Worm (Caenorhabditis elegans): ENCODE data around the gene C35D10.8.

The C35D10.8 gene

DNA sequence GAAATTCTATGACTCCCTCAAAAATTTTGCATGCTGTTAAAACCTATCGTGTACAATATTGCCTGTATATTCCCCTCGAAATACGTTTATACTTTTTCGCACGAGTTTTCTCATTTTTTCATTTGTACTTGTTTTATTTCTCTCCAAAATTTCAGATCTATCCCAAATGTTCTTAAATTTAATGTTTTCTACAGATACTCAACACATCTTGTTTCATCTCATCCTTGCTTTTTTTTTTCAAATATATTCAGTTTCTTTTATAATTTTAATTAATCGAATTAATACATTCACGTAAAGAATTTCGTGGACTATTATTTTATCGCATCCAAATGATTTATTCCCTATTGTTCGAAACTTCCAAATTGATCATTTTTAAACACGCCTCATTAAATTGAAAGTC lies at the start of gene C35D10.8:
C35D10.8 (plus strand) TSS at position 301 of the 400 bp plus-strand sequence.
- no peak for TF ChIP-seq tab-1 (GFP tag; IDR thresholded peaks at IDR 0.05)
- no peak for TF ChIP-seq flt-1 (GFP tag; IDR thresholded peaks at IDR 0.05)
- TF ChIP-seq cog-1 (tag; optimal IDR thresholded peaks at IDR 0.05), result no peak
- no peak for TF ChIP-seq T22C8.4 (GFP tag; IDR thresholded peaks at IDR 0.05)
- no peak for TF ChIP-seq ztf-29 (GFP tag; IDR thresholded peaks at IDR 0.05)

DNA sequence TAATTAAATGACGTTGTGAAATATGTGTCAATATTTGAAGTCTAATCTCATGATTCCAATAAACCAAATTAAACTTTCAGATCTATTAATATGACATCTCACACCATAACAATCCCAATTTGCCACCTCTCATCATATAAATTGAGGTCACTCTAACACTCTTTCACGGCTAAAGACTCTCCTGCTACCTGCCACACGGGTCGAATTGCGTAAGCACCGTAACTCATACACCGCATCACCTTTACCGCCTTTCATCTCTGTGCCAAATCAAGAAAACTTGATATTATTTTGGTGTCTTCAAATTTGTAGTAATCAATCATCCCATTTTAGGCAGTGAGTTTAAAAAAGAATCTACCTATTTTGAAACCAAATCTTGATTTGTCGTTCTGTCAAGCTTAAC lies 48.7 kb upstream of the C35D10.8 start:
- TF ChIP-seq cog-1 (tag; optimal IDR thresholded peaks at IDR 0.05) (no peak), flt-1 (GFP tag; IDR thresholded peaks at IDR 0.05) (no peak), tab-1 (GFP tag; IDR thresholded peaks at IDR 0.05) (no peak), med-1 (GFP tag; optimal IDR thresholded peaks at IDR 0.05; ENCODE audit: insufficient read depth) (no peak), ztf-23 (GFP tag; IDR thresholded peaks at IDR 0.05) (no peak), ztf-29 (GFP tag; IDR thresholded peaks at IDR 0.05) (no peak), klf-2 (GFP tag; conservative IDR thresholded peaks at IDR 0.05) (no peak), ref-1 (GFP tag; conservative IDR thresholded peaks at IDR 0.05) (no peak)

- no peak for TF ChIP-seq ztf-23 (GFP tag; IDR thresholded peaks at IDR 0.05)
- TF ChIP-seq cog-1 (tag; optimal IDR thresholded peaks at IDR 0.05), result no peak
- TF ChIP-seq tab-1 (GFP tag; IDR thresholded peaks at IDR 0.05), result no peak
- TF ChIP-seq ref-1 (GFP tag; conservative IDR thresholded peaks at IDR 0.05), result no peak
- no peak for TF ChIP-seq flt-1 (GFP tag; IDR thresholded peaks at IDR 0.05)
- TF ChIP-seq klf-2 (GFP tag; conservative IDR thresholded peaks at IDR 0.05), result no peak
- TF ChIP-seq T22C8.4 (GFP tag; IDR thresholded peaks at IDR 0.05), result no peak
- no peak for TF ChIP-seq med-1 (GFP tag; optimal IDR thresholded peaks at IDR 0.05; ENCODE audit: insufficient read depth)
- no peak for TF ChIP-seq ztf-29 (GFP tag; IDR thresholded peaks at IDR 0.05)
These were observed 46.9 kb upstream of the C35D10.8 start for ce11 chrIII:4808089-4808488.

DNA sequence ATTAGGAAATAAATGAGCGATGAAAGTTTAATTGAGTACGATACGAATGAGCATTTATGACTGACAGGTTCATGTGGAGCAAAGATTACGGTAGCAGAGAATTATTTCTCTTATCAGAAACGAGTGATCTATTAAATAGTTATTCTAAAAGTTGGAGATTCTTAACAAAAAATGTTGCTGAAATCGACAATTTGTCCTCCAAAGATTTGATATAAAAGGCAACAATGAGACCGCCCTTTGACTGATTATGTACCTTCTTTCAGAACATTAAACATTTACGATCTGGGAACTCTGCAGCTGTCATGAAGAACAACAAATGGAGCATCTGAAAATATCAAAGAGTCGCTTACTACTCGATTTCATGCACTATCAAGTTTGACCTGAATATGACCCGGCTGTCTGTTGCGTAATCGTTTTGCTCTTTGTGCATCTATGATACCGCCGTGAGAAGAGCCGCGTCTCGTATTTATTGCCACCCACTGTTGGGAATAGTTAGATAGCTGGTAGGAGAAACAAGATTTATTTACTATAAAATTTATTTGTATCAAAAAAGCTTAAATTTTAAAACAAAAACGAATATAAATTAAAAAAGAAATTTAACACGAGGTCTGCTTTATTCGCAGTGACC lies 45.4 kb upstream of the C35D10.8 start, which contains the start of gene pal-1:
pal-1 (minus strand) TSS at position 51 of the 628 bp plus-strand sequence.
- TF ChIP-seq ztf-23 (GFP tag; IDR thresholded peaks at IDR 0.05) (no peak), klf-2 (GFP tag; conservative IDR thresholded peaks at IDR 0.05) (no peak), ref-1 (GFP tag; conservative IDR thresholded peaks at IDR 0.05) (no peak), T22C8.4 (GFP tag; IDR thresholded peaks at IDR 0.05) (no peak), flt-1 (GFP tag; IDR thresholded peaks at IDR 0.05) (no peak), ztf-29 (GFP tag; IDR thresholded peaks at IDR 0.05) (no peak), tab-1 (GFP tag; IDR thresholded peaks at IDR 0.05) (no peak), med-1 (GFP tag; optimal IDR thresholded peaks at IDR 0.05; ENCODE audit: insufficient read depth) (no peak), cog-1 (tag; optimal IDR thresholded peaks at IDR 0.05) (no peak)

- TF ChIP-seq cog-1 (tag; optimal IDR thresholded peaks at IDR 0.05), result no peak
- no peak for TF ChIP-seq ztf-23 (GFP tag; IDR thresholded peaks at IDR 0.05)
- no peak for TF ChIP-seq med-1 (GFP tag; optimal IDR thresholded peaks at IDR 0.05; ENCODE audit: insufficient read depth)
- no peak for TF ChIP-seq ztf-29 (GFP tag; IDR thresholded peaks at IDR 0.05)
- no peak for TF ChIP-seq ref-1 (GFP tag; conservative IDR thresholded peaks at IDR 0.05)
- TF ChIP-seq flt-1 (GFP tag; IDR thresholded peaks at IDR 0.05), result no peak
- TF ChIP-seq klf-2 (GFP tag; conservative IDR thresholded peaks at IDR 0.05), result no peak
- TF ChIP-seq T22C8.4 (GFP tag; IDR thresholded peaks at IDR 0.05), result no peak
- no peak for TF ChIP-seq tab-1 (GFP tag; IDR thresholded peaks at IDR 0.05)
These were observed 43.8 kb upstream of the C35D10.8 start, which contains the start of gene C38D4.7 for ce11 chrIII:4811195-4811594. C38D4.7 (minus strand) TSS chrIII:4811295.

- no peak for TF ChIP-seq med-1 (GFP tag; optimal IDR thresholded peaks at IDR 0.05; ENCODE audit: insufficient read depth)
- no peak for TF ChIP-seq klf-2 (GFP tag; conservative IDR thresholded peaks at IDR 0.05)
- no peak for TF ChIP-seq ref-1 (GFP tag; conservative IDR thresholded peaks at IDR 0.05)
These were observed 40.3 kb upstream of the C35D10.8 start, which contains the start of gene arl-6 for ce11 chrIII:4814730-4815129. arl-6 (minus strand) TSS chrIII:4814830.

DNA sequence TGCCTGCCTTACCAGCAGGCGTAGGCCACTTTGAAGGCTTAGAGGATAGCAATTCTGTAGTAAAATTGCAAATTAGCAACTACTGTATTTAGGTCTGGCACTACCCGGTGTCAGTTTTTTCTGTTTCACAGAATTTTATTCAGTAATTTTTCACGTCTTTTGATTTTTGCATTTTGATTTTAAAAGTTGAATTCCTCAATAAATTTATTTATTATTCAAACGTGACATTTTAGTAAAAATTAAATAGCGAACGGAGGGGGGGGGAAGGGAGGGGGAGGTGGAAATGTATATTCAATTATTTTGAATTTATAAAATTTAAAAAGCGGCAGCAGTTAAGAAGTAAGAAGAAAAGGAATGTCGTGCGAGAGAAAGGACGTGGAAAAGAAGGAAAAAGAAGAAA lies 37.8 kb upstream of the C35D10.8 start, which contains the start of gene F26A1.4:
F26A1.4 (plus strand) TSS at position 301 of the 400 bp plus-strand sequence.
- TF ChIP-seq ztf-29 (GFP tag; IDR thresholded peaks at IDR 0.05), result no peak
- no peak for TF ChIP-seq klf-2 (GFP tag; conservative IDR thresholded peaks at IDR 0.05)
- TF ChIP-seq med-1 (GFP tag; optimal IDR thresholded peaks at IDR 0.05; ENCODE audit: insufficient read depth), result no peak
- no peak for TF ChIP-seq T22C8.4 (GFP tag; IDR thresholded peaks at IDR 0.05)
- TF ChIP-seq ztf-23 (GFP tag; IDR thresholded peaks at IDR 0.05), result no peak
- TF ChIP-seq tab-1 (GFP tag; IDR thresholded peaks at IDR 0.05), result no peak
- no peak for TF ChIP-seq ref-1 (GFP tag; conservative IDR thresholded peaks at IDR 0.05)
- no peak for TF ChIP-seq flt-1 (GFP tag; IDR thresholded peaks at IDR 0.05)
- TF ChIP-seq cog-1 (tag; optimal IDR thresholded peaks at IDR 0.05), result no peak

DNA sequence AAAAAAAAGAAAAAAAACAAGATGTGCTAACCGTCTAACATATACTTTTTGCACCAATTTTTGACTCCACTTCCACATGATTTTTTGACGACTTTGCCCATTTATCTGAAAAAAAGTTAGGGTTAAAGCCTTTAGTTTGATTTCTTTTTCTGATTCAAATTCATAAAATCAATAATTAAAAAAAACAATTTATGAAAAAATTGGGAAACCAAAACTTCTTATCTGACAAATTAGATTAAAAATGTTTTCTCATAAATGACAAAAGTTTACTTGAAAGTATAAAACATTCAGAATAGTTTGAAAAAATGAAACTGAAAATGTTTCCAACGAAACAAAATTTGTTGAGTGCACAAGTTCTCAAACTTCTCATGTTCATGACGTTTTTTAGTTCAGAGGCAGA lies 35.2 kb upstream of the C35D10.8 start, which contains the start of gene F26A1.7:
F26A1.7 (minus strand) TSS at position 101 of the 400 bp plus-strand sequence.
- TF ChIP-seq ref-1 (GFP tag; conservative IDR thresholded peaks at IDR 0.05) (no peak), cog-1 (tag; optimal IDR thresholded peaks at IDR 0.05) (no peak), med-1 (GFP tag; optimal IDR thresholded peaks at IDR 0.05; ENCODE audit: insufficient read depth) (no peak), klf-2 (GFP tag; conservative IDR thresholded peaks at IDR 0.05) (no peak), tab-1 (GFP tag; IDR thresholded peaks at IDR 0.05) (no peak), ztf-29 (GFP tag; IDR thresholded peaks at IDR 0.05) (no peak), ztf-23 (GFP tag; IDR thresholded peaks at IDR 0.05) (no peak), T22C8.4 (GFP tag; IDR thresholded peaks at IDR 0.05) (no peak), flt-1 (GFP tag; IDR thresholded peaks at IDR 0.05) (no peak)

DNA sequence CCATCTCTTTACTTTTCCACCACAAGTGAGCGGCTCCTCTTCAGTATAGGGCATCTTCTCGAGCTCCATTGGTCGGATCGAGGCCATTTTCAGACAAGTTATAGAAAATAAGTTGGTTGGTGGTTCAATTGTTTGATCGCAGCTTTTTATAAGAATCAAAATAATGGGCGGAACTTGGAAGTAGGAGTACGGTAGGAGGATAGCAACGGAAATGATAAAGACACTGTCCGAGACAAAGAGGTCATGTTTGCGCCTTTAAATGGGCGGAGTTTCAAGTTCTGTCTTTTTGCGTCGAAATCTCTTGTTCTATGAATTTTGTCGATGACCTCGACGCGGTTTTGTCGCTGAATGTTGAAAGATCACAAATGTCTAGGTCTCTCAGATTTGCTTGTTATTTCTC lies 32.9 kb upstream of the C35D10.8 start, which contains the start of gene F26A1.8:
F26A1.8 (minus strand) TSS at position 101 of the 400 bp plus-strand sequence.
- no peak for TF ChIP-seq tab-1 (GFP tag; IDR thresholded peaks at IDR 0.05)
- no peak for TF ChIP-seq flt-1 (GFP tag; IDR thresholded peaks at IDR 0.05)
- no peak for TF ChIP-seq cog-1 (tag; optimal IDR thresholded peaks at IDR 0.05)
- TF ChIP-seq ztf-23 (GFP tag; IDR thresholded peaks at IDR 0.05), result no peak
- TF ChIP-seq ref-1 (GFP tag; conservative IDR thresholded peaks at IDR 0.05), result no peak
- no peak for TF ChIP-seq T22C8.4 (GFP tag; IDR thresholded peaks at IDR 0.05)
- no peak for TF ChIP-seq ztf-29 (GFP tag; IDR thresholded peaks at IDR 0.05)

ce11 chrIII:4826606-4827005 lies 28.4 kb upstream of the C35D10.8 start, which contains the start of gene F26A1.3:
F26A1.3 (plus strand) TSS chrIII:4826906.
- TF ChIP-seq tab-1 (GFP tag; IDR thresholded peaks at IDR 0.05) (no peak), ztf-23 (GFP tag; IDR thresholded peaks at IDR 0.05) (no peak), ref-1 (GFP tag; conservative IDR thresholded peaks at IDR 0.05) (no peak), flt-1 (GFP tag; IDR thresholded peaks at IDR 0.05) (no peak), ztf-29 (GFP tag; IDR thresholded peaks at IDR 0.05) (no peak), T22C8.4 (GFP tag; IDR thresholded peaks at IDR 0.05) (no peak), klf-2 (GFP tag; conservative IDR thresholded peaks at IDR 0.05) (no peak), med-1 (GFP tag; optimal IDR thresholded peaks at IDR 0.05; ENCODE audit: insufficient read depth) (no peak), cog-1 (tag; optimal IDR thresholded peaks at IDR 0.05) (no peak)

Measured in whole organism, midembryonic.